Worm (Caenorhabditis elegans) whole organism, L4 larva: ENCODE data around the gene F14F3.4.

ENCODE experiments used
- D1046.2 ChIP-seq: fragments of 200-800 bp; sonication (Bioruptor generic); IDR thresholded peaks from 2 replicates; pipeline ENCODE4 v1.3.6; 2022; ENCODE audit warnings: missing genetic modification characterization, missing compliant biosample characterization
- Y105C5A.15 ChIP-seq: fragments of 200-800 bp; sonication (Bioruptor generic); IDR thresholded peaks from 2 replicates; pipeline ENCODE4 v1.3.6; 2022; ENCODE audit warnings: missing genetic modification characterization, missing compliant biosample characterization
- Y5F2A.4 ChIP-seq: fragments of 200-800 bp; sonication (Bioruptor generic); optimal IDR thresholded peaks from 2 replicates; lab custom pipeline; 2018; ENCODE audit warnings: mild to moderate bottlenecking, missing genetic modification characterization, missing compliant biosample characterization
- aha-1 ChIP-seq: fragments of 150-350 bp; peaks from one replicate; lab custom pipeline; 2014; ENCODE audit warnings: missing biosample characterization, missing genetic modification characterization
- ces-1 ChIP-seq: fragments of 150-350 bp; sonication (generic microtip); optimal IDR thresholded peaks from 4 replicates; lab custom pipeline; 2014; ENCODE audit warnings: missing biosample characterization, missing genetic modification reagents, missing genetic modification characterization
- cey-2 ChIP-seq: sonication (generic microtip); optimal IDR thresholded peaks from 3 replicates; lab custom pipeline; 2017; ENCODE audit warnings: missing genetic modification characterization, mild to moderate bottlenecking, missing compliant biosample characterization, antibody characterized with exemption, borderline replicate concordance; ENCODE audit not compliant: insufficient read depth
- daf-16 ChIP-seq, 3 experiments: sonication (generic microtip); optimal IDR thresholded peaks; 2 replicates each; lab custom pipeline; 2016 to 2017; ENCODE audit warnings: missing genetic modification characterization in 3 of 3, missing genetic modification reagents in 3 of 3, mild to moderate bottlenecking in 2 of 3, missing compliant biosample characterization in 2 of 3, missing biosample characterization in 1 of 3, moderate library complexity in 1 of 3
- daf-19 ChIP-seq: fragments of 200-800 bp; sonication (Bioruptor generic); conservative IDR thresholded peaks from 2 replicates; pipeline ENCODE4 v1.3.6; 2022; ENCODE audit warnings: missing genetic modification characterization, missing compliant biosample characterization
- dmd-6 ChIP-seq: fragments of 200-800 bp; sonication (Bioruptor generic); IDR thresholded peaks from 2 replicates; pipeline ENCODE4 v1.3.6; 2022; ENCODE audit warnings: missing genetic modification reagents, missing genetic modification characterization, missing compliant biosample characterization
- dve-1 ChIP-seq: sonication (generic microtip); optimal IDR thresholded peaks from 2 replicates; lab custom pipeline; 2017; ENCODE audit warnings: antibody characterized with exemption, mild to moderate bottlenecking, missing genetic modification characterization, missing compliant biosample characterization; ENCODE audit not compliant: insufficient read depth
- egl-43 ChIP-seq: fragments of 200-800 bp; sonication (Bioruptor generic); IDR thresholded peaks from 2 replicates; pipeline ENCODE4 v1.3.6; 2022; ENCODE audit warnings: missing genetic modification reagents, missing genetic modification characterization, missing compliant biosample characterization
- hlh-11 ChIP-seq: fragments of 200-800 bp; sonication (Bioruptor generic); optimal IDR thresholded peaks from 2 replicates; lab custom pipeline; 2018; ENCODE audit warnings: mild to moderate bottlenecking, missing genetic modification characterization, missing compliant biosample characterization
- lim-7 ChIP-seq: fragments of 200-800 bp; sonication (Bioruptor generic); IDR thresholded peaks from 2 replicates; pipeline ENCODE4 v1.3.6; 2022; ENCODE audit warnings: missing genetic modification characterization, missing compliant biosample characterization
- lin-1 ChIP-seq: fragments of 200-800 bp; sonication (Bioruptor generic); IDR thresholded peaks from 2 replicates; pipeline ENCODE4 v1.3.6; 2022; ENCODE audit warnings: missing genetic modification reagents, missing genetic modification characterization, missing compliant biosample characterization
- lin-15B ChIP-seq: fragments of 150-350 bp; sonication (generic microtip); optimal IDR thresholded peaks from 3 replicates; lab custom pipeline; 2014; ENCODE audit warnings: missing biosample characterization, missing genetic modification characterization
- lin-29 ChIP-seq: fragments of 200-800 bp; sonication (Bioruptor generic); IDR thresholded peaks from 2 replicates; pipeline ENCODE4 v1.3.6; 2022; ENCODE audit warnings: missing genetic modification reagents, missing genetic modification characterization, missing compliant biosample characterization
- lsy-2 ChIP-seq, 2 experiments: fragments of 150-350 bp in 1 of 2; sonication (generic microtip) in 1 of 2; optimal IDR thresholded peaks; 2 replicates each; lab custom pipeline; 2014 to 2017; ENCODE audit warnings: missing biosample characterization in 2 of 2, missing genetic modification characterization in 2 of 2
- mep-1 ChIP-seq: fragments of 150-350 bp; sonication (generic microtip); optimal IDR thresholded peaks from 3 replicates; lab custom pipeline; 2014; ENCODE audit warnings: missing biosample characterization, missing genetic modification characterization
- mxl-2 ChIP-seq: fragments of 200-800 bp; sonication (Bioruptor generic); conservative IDR thresholded peaks from 2 replicates; pipeline ENCODE4 v1.3.6; 2022; ENCODE audit warnings: missing genetic modification reagents, missing genetic modification characterization, missing compliant biosample characterization
- nhr-102 ChIP-seq: sonication (generic microtip); optimal IDR thresholded peaks from 2 replicates; lab custom pipeline; 2016; ENCODE audit warnings: mild to moderate bottlenecking, missing genetic modification characterization, moderate library complexity, missing compliant biosample characterization
- nhr-11 ChIP-seq: fragments of 150-350 bp; optimal IDR thresholded peaks from 2 replicates; lab custom pipeline; 2014; ENCODE audit warnings: missing biosample characterization, missing genetic modification characterization
- nhr-28 ChIP-seq: fragments of 150-350 bp; optimal IDR thresholded peaks from 2 replicates; lab custom pipeline; 2014; ENCODE audit warnings: missing biosample characterization, missing genetic modification characterization
- nhr-41 ChIP-seq: fragments of 200-800 bp; sonication (Bioruptor generic); IDR thresholded peaks from 2 replicates; pipeline ENCODE4 v1.3.6; 2022; ENCODE audit warnings: missing genetic modification reagents, missing genetic modification characterization, missing compliant biosample characterization
- nhr-42 ChIP-seq: fragments of 200-800 bp; sonication (Bioruptor generic); IDR thresholded peaks from 2 replicates; pipeline ENCODE4 v1.3.6; 2022; ENCODE audit warnings: missing genetic modification characterization, missing compliant biosample characterization
- nhr-48 ChIP-seq: sonication (generic microtip); optimal IDR thresholded peaks from 2 replicates; lab custom pipeline; 2016; ENCODE audit warnings: mild to moderate bottlenecking, missing genetic modification characterization, missing compliant biosample characterization
- nhr-6 ChIP-seq: fragments of 150-350 bp; optimal IDR thresholded peaks from 2 replicates; lab custom pipeline; 2014; ENCODE audit warnings: missing biosample characterization, missing genetic modification characterization
- nhr-77 ChIP-seq: fragments of 150-350 bp; optimal IDR thresholded peaks from 2 replicates; lab custom pipeline; 2014; ENCODE audit warnings: missing biosample characterization, missing genetic modification characterization
- pha-4 ChIP-seq, 2 experiments: fragments of 150-350 bp in 1 of 2; fragments of 200-800 bp in 1 of 2; sonication (Bioruptor generic) in 1 of 2; IDR thresholded peaks in 1 of 2; optimal IDR thresholded peaks in 1 of 2; 2 replicates each; pipeline versions ENCODE4 v1.3.6 to Lab custom; 2014 to 2022; ENCODE audit warnings: missing genetic modification characterization in 2 of 2, missing genetic modification reagents in 2 of 2, missing biosample characterization in 1 of 2, missing compliant biosample characterization in 1 of 2
- php-3 ChIP-seq: fragments of 200-800 bp; sonication (Bioruptor generic); IDR thresholded peaks from 2 replicates; pipeline ENCODE4 v1.3.6; 2022; ENCODE audit warnings: missing genetic modification reagents, missing genetic modification characterization, missing compliant biosample characterization
- pqm-1 ChIP-seq: sonication (generic microtip); optimal IDR thresholded peaks from 2 replicates; lab custom pipeline; 2017; ENCODE audit warnings: missing biosample characterization, missing genetic modification characterization
- saeg-2 ChIP-seq: fragments of 200-800 bp; sonication (Bioruptor generic); IDR thresholded peaks from 2 replicates; pipeline ENCODE4 v1.3.6; 2022; ENCODE audit warnings: missing genetic modification reagents, missing genetic modification characterization, missing compliant biosample characterization
- snpc-1.2 ChIP-seq: fragments of 200-800 bp; sonication (Bioruptor generic); IDR thresholded peaks from 2 replicates; pipeline ENCODE4 v1.3.6; 2022; ENCODE audit warnings: missing genetic modification reagents, missing genetic modification characterization, missing compliant biosample characterization
- spr-3 ChIP-seq: fragments of 200-800 bp; sonication (Bioruptor generic); optimal IDR thresholded peaks from 2 replicates; lab custom pipeline; 2018; ENCODE audit warnings: mild to moderate bottlenecking, missing genetic modification characterization, missing compliant biosample characterization
- tag-97 ChIP-seq: fragments of 200-800 bp; sonication (Bioruptor generic); IDR thresholded peaks from 2 replicates; pipeline ENCODE4 v1.3.6; 2022; ENCODE audit warnings: missing genetic modification characterization, missing compliant biosample characterization
- tra-1 ChIP-seq: fragments of 200-800 bp; sonication (Bioruptor generic); IDR thresholded peaks from 2 replicates; pipeline ENCODE4 v1.3.6; 2022; ENCODE audit warnings: missing genetic modification reagents, missing genetic modification characterization, missing compliant biosample characterization
- unc-130 ChIP-seq: sonication (generic microtip); optimal IDR thresholded peaks from 2 replicates; lab custom pipeline; 2016; ENCODE audit warnings: missing genetic modification reagents, missing genetic modification characterization, missing compliant biosample characterization
- unc-62 ChIP-seq, 3 experiments: fragments of 150-350 bp in 1 of 3; sonication (generic microtip); optimal IDR thresholded peaks in 2 of 3; peaks in 1 of 3; 1 replicate in 1 of 3; 2 replicates in 2 of 3; lab custom pipeline; 2014 to 2017; ENCODE audit warnings: missing biosample characterization in 3 of 3, missing genetic modification characterization in 3 of 3, missing genetic modification reagents in 3 of 3, missing genotype in 1 of 3
- zag-1 ChIP-seq: fragments of 150-350 bp; optimal IDR thresholded peaks from 2 replicates; lab custom pipeline; 2014; ENCODE audit warnings: missing biosample characterization, missing genetic modification characterization
- zip-11 ChIP-seq: fragments of 200-800 bp; sonication (Bioruptor generic); IDR thresholded peaks from 2 replicates; pipeline ENCODE4 v1.3.6; 2022; ENCODE audit warnings: missing genetic modification characterization, missing compliant biosample characterization

Gene F14F3.4

DNA sequence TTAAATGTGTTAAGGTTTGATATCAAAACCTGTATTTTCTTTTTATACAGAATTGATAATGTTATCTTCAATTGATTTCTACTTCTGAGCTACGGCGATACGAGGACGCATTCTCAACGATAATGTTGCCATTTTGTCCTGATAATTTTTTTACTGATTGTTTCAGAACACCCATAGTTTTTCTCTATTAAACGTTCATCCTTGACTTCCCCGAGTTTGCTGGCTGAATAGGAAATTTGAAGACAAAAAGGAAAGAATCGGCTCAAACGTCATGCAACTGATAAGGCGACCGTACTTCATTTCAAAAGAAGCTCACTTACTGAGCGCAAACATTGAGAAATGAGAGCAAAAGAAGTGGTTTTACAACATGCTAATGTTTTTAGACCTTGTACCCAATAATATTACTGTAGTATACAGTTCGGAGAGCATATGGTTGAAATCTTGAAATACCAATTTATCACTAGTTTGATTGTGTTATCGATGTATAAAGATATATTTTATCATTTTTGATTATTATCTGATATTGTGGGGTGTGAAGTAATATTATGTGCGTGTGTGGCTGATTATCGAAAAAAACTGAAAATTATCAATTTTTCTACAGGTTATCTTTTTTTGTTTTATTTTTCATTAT is 42.0 kb downstream of the F14F3.4 start (continued):
- TF ChIP-seq daf-19 (GFP tag; lab: Robert Waterston, UW) (no peak), aha-1 (tag; lab: Kevin White, UChicago) (peak; percentile 58), nhr-41 (GFP tag; lab: Robert Waterston, UW) (no peak), cey-2 (tag; lab: Kevin White, UChicago) (no peak), lin-15B (tag; lab: Kevin White, UChicago) (no peak), tag-97 (no peak), unc-130 (GFP tag; lab: Kevin White, UChicago) (no peak), Y5F2A.4 (GFP tag; lab: Kevin White, UChicago) (no peak), snpc-1.2 (GFP tag; lab: Robert Waterston, UW) (no peak), daf-16 (GFP tag; optimal IDR thresholded peaks at IDR 0.05; lab: Kevin White, UChicago) (peak in 1 of 2 experiments; percentile 52), daf-16 (tag; optimal IDR thresholded peaks at IDR 0.05; lab: Kevin White, UChicago) (peak; percentile 18), nhr-42 (GFP tag; lab: Robert Waterston, UW) (no peak)

DNA sequence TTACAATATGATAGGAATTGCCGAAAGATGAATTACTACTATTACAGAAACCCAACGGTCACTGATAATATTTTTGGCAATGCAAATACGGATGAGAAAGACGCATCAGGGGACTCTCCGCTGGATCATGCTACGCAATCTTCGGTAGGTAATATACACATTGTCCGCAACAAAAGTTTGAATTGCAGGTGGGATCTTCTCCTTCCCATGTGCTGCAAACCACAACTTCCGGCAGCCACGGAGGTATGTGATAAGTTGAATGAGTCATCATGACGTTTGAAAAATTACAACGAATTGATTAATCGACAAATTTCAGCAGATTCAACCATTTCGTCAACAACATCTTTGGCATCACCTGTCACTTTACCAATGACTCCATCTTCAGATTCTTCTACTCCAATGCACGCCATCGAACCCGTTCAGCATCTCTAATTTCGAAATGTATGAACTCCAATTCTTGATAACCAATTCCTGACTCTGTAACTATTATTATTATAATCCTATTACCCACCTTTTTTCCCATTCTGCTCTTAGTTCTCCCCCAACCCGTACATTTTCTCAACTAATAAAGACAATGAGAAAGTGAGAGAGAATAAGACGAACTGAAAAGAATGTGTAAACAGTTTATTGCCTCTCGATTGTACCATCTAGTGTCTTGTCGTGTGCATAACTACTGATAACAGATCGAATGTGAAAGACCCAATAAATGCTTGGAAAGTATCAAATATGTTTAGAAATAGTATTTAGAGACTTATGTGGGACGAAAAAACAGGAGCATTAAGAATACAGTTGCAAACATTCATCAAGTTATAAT is 43.8 kb downstream of the F14F3.4 start:
- TF ChIP-seq ces-1 (no peak), php-3 (GFP tag; lab: Robert Waterston, UW) (peak; percentile 61), spr-3 (GFP tag; lab: Kevin White, UChicago) (no peak), mxl-2 (GFP tag; lab: Robert Waterston, UW) (no peak), lin-15B (tag; lab: Kevin White, UChicago) (no peak), hlh-11 (tag; lab: Kevin White, UChicago) (peak; percentile 79), mep-1 (tag; lab: Kevin White, UChicago) (peak; percentile 29), nhr-48 (peak; percentile 33), lim-7 (GFP tag; lab: Robert Waterston, UW) (no peak), lsy-2 (tag; optimal IDR thresholded peaks at IDR 0.05; lab: Kevin White, UChicago) (peak in 1 of 2 experiments; percentile 19), dve-1 (peak; percentile 83), pqm-1 (peak; percentile 96), lin-1 (peak; percentile 56; the same call in 1 of the 2 replicates), egl-43 (no peak), tag-97 (no peak), daf-16 (GFP tag; optimal IDR thresholded peaks at IDR 0.05; lab: Kevin White, UChicago) (peak in 1 of 2 experiments; percentile 85), daf-16 (tag; optimal IDR thresholded peaks at IDR 0.05; lab: Kevin White, UChicago) (peak; percentile 98), pha-4 (GFP tag; IDR thresholded peaks at IDR 0.05; lab: Robert Waterston, UW) (no peak), pha-4 (tag; optimal IDR thresholded peaks at IDR 0.05; lab: Kevin White, UChicago) (no peak), tra-1 (no peak), nhr-102 (peak; percentile 46), D1046.2 (GFP tag; lab: Robert Waterston, UW) (no peak), nhr-28 (tag; lab: Kevin White, UChicago) (peak; percentile 84), Y105C5A.15 (GFP tag; lab: Robert Waterston, UW) (no peak), nhr-6 (tag; lab: Kevin White, UChicago) (no peak), dmd-6 (GFP tag; lab: Robert Waterston, UW) (peak; percentile 57), lin-29 (no peak), zag-1 (tag; lab: Kevin White, UChicago) (no peak), Y5F2A.4 (GFP tag; lab: Kevin White, UChicago) (no peak), daf-19 (GFP tag; lab: Robert Waterston, UW) (no peak), nhr-11 (no peak), nhr-77 (tag; lab: Kevin White, UChicago) (peak; percentile 27), saeg-2 (GFP tag; lab: Robert Waterston, UW) (no peak), cey-2 (tag; lab: Kevin White, UChicago) (no peak), unc-62 (GFP tag; optimal IDR thresholded peaks at IDR 0.05 in 1 of 2; lab: Kevin White, UChicago) (peak in 1 of 2 experiments; percentile 98), unc-62 (tag; optimal IDR thresholded peaks at IDR 0.05; lab: Kevin White, UChicago) (no peak), zip-11 (GFP tag; lab: Robert Waterston, UW) (no peak)
